Worm (Caenorhabditis elegans): ENCODE data around the gene Y42G9A.1.

DNA sequence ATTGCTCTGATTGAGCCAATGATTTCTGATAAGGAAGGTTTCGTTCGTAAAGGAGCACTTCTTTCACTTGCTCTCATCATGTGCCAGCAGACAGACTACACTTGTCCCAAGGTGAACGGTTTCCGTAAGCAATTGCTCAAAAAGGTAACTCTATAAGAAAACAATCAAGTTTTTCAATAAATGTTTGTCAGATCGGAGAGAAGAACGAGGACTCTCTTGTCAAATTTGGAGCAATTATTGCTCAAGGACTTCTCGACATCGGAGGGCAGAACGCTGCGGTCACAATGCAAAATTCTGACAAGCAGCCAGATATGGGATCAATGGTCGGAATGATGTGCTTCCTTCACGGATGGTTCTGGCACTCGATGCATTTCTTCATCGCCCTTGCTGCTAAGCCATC is 51.6 kb downstream of the Y42G9A.1 start:
- TF ChIP-seq nhr-10 (tag; optimal IDR thresholded peaks at IDR 0.05): no peak
- no peak for TF ChIP-seq ztf-11 (tag; optimal IDR thresholded peaks at IDR 0.05)

Data from whole organism, L4 larva.